Fruit fly (Drosophila melanogaster) whole organism, wandering third instar larva: ENCODE data around the gene Vps8.
A peak's percentile ranks its signal among the peaks of the same experiment; 100 is the strongest.

Source experiments
- Abd-B ChIP-seq: fragments of >200 bp; optimal IDR thresholded peaks from 2 replicates; lab custom pipeline; 2017; ENCODE audit warnings: missing biosample characterization, missing genetic modification characterization
- Dfd ChIP-seq: fragments of >200 bp; optimal IDR thresholded peaks from 2 replicates; lab custom pipeline; 2017; ENCODE audit warnings: missing biosample characterization, missing genetic modification characterization
- Dif ChIP-seq: fragments of 200-275, 200-300 bp; sonication (Bioruptor generic); optimal IDR thresholded peaks from 2 replicates; lab custom pipeline; 2018; ENCODE audit warnings: missing biosample characterization, missing genetic modification characterization; ENCODE audit not compliant: partially characterized antibody
- GATAd ChIP-seq: sonication (Bioruptor generic); optimal IDR thresholded peaks from 2 replicates; lab custom pipeline; 2016; ENCODE audit warnings: missing biosample characterization, missing genetic modification characterization
- HLH106 ChIP-seq: fragments of 200-800 bp; optimal IDR thresholded peaks from 3 replicates; lab custom pipeline; 2019; ENCODE audit warnings: missing biosample characterization, mild to moderate bottlenecking, missing genetic modification characterization, moderate library complexity
- Hnf4 ChIP-seq: fragments of 200-800 bp; sonication (Bioruptor generic); optimal IDR thresholded peaks from 2 replicates; lab custom pipeline; 2016; ENCODE audit warnings: missing biosample characterization, mild to moderate bottlenecking, missing genetic modification characterization
- Hr78 ChIP-seq: fragments of >200 bp; optimal IDR thresholded peaks from 2 replicates; lab custom pipeline; 2017; ENCODE audit warnings: missing biosample characterization, missing genetic modification characterization
- Hr83 ChIP-seq: fragments of 200-300 bp; sonication (Bioruptor generic); optimal IDR thresholded peaks from 2 replicates; lab custom pipeline; 2016; ENCODE audit warnings: missing biosample characterization, mild to moderate bottlenecking, missing genetic modification characterization, moderate library complexity; ENCODE audit not compliant: poor library complexity, severe bottlenecking
- Myc ChIP-seq: fragments of >200 bp; optimal IDR thresholded peaks from 2 replicates; lab custom pipeline; 2017
- N ChIP-seq: fragments of >200 bp; optimal IDR thresholded peaks from 2 replicates; lab custom pipeline; 2018; ENCODE audit warnings: missing biosample characterization, missing external identifiers, missing genetic modification characterization
- OdsH ChIP-seq: fragments of 200-800 bp; sonication (Bioruptor generic); optimal IDR thresholded peaks from 2 replicates; lab custom pipeline; 2016; ENCODE audit warnings: missing biosample characterization, mild to moderate bottlenecking, missing genetic modification characterization
- Rel ChIP-seq, 2 experiments: fragments of 200-800 bp; sonication (Bioruptor generic) in 1 of 2; optimal IDR thresholded peaks; 2 replicates in 1 of 2; 3 replicates in 1 of 2; lab custom pipeline; 2016 to 2019; ENCODE audit warnings: mild to moderate bottlenecking in 2 of 2, missing biosample characterization in 2 of 2, missing genetic modification characterization in 2 of 2, moderate library complexity in 1 of 2
- Sp1 ChIP-seq: fragments of 200-800 bp; sonication (Bioruptor generic); optimal IDR thresholded peaks from 3 replicates; lab custom pipeline; 2019; ENCODE audit warnings: missing biosample characterization, mild to moderate bottlenecking, missing genetic modification characterization, moderate library complexity
- Vsx2 ChIP-seq: fragments of 200-300, 225-300 bp; sonication (Bioruptor generic); optimal IDR thresholded peaks from 2 replicates; lab custom pipeline; 2018; ENCODE audit warnings: missing biosample characterization, missing genetic modification characterization; ENCODE audit not compliant: partially characterized antibody
- brk ChIP-seq: fragments of 200-800 bp; sonication (Bioruptor generic); optimal IDR thresholded peaks from 2 replicates; lab custom pipeline; 2016; ENCODE audit warnings: missing biosample characterization, mild to moderate bottlenecking, missing genetic modification characterization
- dl ChIP-seq, 2 experiments: fragments of 175-275, 200-275 bp in 1 of 2; fragments of 200-275 bp in 1 of 2; sonication (Bioruptor generic); optimal IDR thresholded peaks; lab custom pipeline; 2018; ENCODE audit warnings: mild to moderate bottlenecking in 2 of 2, missing biosample characterization in 2 of 2, missing genetic modification characterization in 2 of 2, moderate library complexity in 2 of 2; ENCODE audit not compliant: partially characterized antibody in 2 of 2, insufficient read depth in 1 of 2
- dmrt93B ChIP-seq: fragments of 200-800 bp; sonication (Bioruptor generic); optimal IDR thresholded peaks from 2 replicates; lab custom pipeline; 2018; ENCODE audit warnings: missing biosample characterization, mild to moderate bottlenecking, missing genetic modification characterization
- dsf ChIP-seq: sonication (Bioruptor generic); optimal IDR thresholded peaks from 2 replicates; lab custom pipeline; 2016; ENCODE audit warnings: missing biosample characterization, missing genetic modification characterization, borderline replicate concordance
- foxo ChIP-seq, 2 experiments: fragments of 200-800 bp; sonication (Bioruptor generic); optimal IDR thresholded peaks; 2 replicates in 1 of 2; 3 replicates in 1 of 2; lab custom pipeline; 2016 to 2017; ENCODE audit warnings: missing biosample characterization in 2 of 2, missing genetic modification characterization in 2 of 2
- fru ChIP-seq: fragments of 200-800 bp; sonication (Bioruptor generic); optimal IDR thresholded peaks from 3 replicates; lab custom pipeline; 2016; ENCODE audit warnings: missing biosample characterization, mild to moderate bottlenecking, missing genetic modification characterization
- jim ChIP-seq: fragments of 175-275, 200-325 bp; sonication (Bioruptor generic); optimal IDR thresholded peaks from 2 replicates; lab custom pipeline; 2016; ENCODE audit warnings: missing biosample characterization, mild to moderate bottlenecking, missing genetic modification characterization
- pan ChIP-seq: fragments of >200 bp; optimal IDR thresholded peaks from 2 replicates; lab custom pipeline; 2017
- psq ChIP-seq: fragments of 200-800 bp; sonication (Bioruptor generic); optimal IDR thresholded peaks from 3 replicates; lab custom pipeline; 2017; ENCODE audit warnings: missing biosample characterization, mild to moderate bottlenecking, missing genetic modification characterization, moderate library complexity
- rgr ChIP-seq: fragments of 200-800 bp; sonication (Bioruptor generic); optimal IDR thresholded peaks from 3 replicates; lab custom pipeline; 2016; ENCODE audit warnings: missing biosample characterization, mild to moderate bottlenecking, missing genetic modification characterization
- sage ChIP-seq: fragments of 200-800 bp; sonication (Bioruptor generic); optimal IDR thresholded peaks from 2 replicates; lab custom pipeline; 2016; ENCODE audit warnings: missing biosample characterization, mild to moderate bottlenecking, missing genetic modification characterization
- sv ChIP-seq: fragments of 200-800 bp; sonication (Bioruptor generic); optimal IDR thresholded peaks from 3 replicates; lab custom pipeline; 2016; ENCODE audit warnings: missing biosample characterization, missing genetic modification characterization
- woc ChIP-seq: sonication (Bioruptor generic); optimal IDR thresholded peaks from 2 replicates; lab custom pipeline; 2016; ENCODE audit warnings: missing biosample characterization, mild to moderate bottlenecking, missing genetic modification characterization

Vps8 gene

dm6 chr3L:6469508-6469907 lies 25.6 kb downstream of the Vps8 start:
- TF ChIP-seq dmrt93B (GFP tag; lab: Kevin White, UChicago) (no peak), brk (no peak), Sp1 (GFP tag; lab: Kevin White, UChicago) (no peak), psq (no peak), Hnf4 (GFP tag; lab: Kevin White, UChicago) (no peak), Myc (no peak), Hr78 (no peak), GATAd (GFP tag; lab: Kevin White, UChicago) (no peak), dsf (no peak)

dm6 chr3L:6467691-6468329 lies 27.3 kb downstream of the Vps8 start:
- TF ChIP-seq Dif (GFP tag; lab: Kevin White, UChicago) (no peak), rgr (GFP tag; lab: Kevin White, UChicago) (no peak), brk (no peak), Hr83 (GFP tag; lab: Kevin White, UChicago) (no peak), Dfd (GFP tag; lab: Kevin White, UChicago) (no peak), Rel (GFP tag; optimal IDR thresholded peaks at IDR 0.05; lab: Kevin White, UChicago) (no peak), Rel (tag; optimal IDR thresholded peaks at IDR 0.05; lab: Kevin White, UChicago) (no peak), woc (GFP tag; lab: Kevin White, UChicago) (no peak), sv (GFP tag; lab: Kevin White, UChicago) (peak; percentile 40)

- TF ChIP-seq foxo (GFP tag; optimal IDR thresholded peaks at IDR 0.05; lab: Kevin White, UChicago) = peak in 1 of 2 experiments; percentile 10
- peak; percentile 10 for TF ChIP-seq Sp1 (GFP tag; lab: Kevin White, UChicago)
- TF ChIP-seq Rel (GFP tag; optimal IDR thresholded peaks at IDR 0.05; lab: Kevin White, UChicago) = no peak
- peak; percentile 3 for TF ChIP-seq Rel (tag; optimal IDR thresholded peaks at IDR 0.05; lab: Kevin White, UChicago)
- TF ChIP-seq Hr83 (GFP tag; lab: Kevin White, UChicago) = no peak
- TF ChIP-seq jim (GFP tag; lab: Kevin White, UChicago) = no peak
- TF ChIP-seq Dif (GFP tag; lab: Kevin White, UChicago) = no peak
Measured at dm6 chr3L:6462199-6462598, 32.9 kb downstream of the Vps8 start.

- no peak for TF ChIP-seq Vsx2 (GFP tag; lab: Kevin White, UChicago)
- peak; percentile 18 for TF ChIP-seq fru
Measured at dm6 chr3L:6458725-6459124, 36.4 kb downstream of the Vps8 start.

- no peak for TF ChIP-seq Abd-B (GFP tag; lab: Kevin White, UChicago)
- peak; percentile 35 for TF ChIP-seq fru
Measured at dm6 chr3L:6457891-6458290, 37.2 kb downstream of the Vps8 start.

dm6 chr3L:6457208-6457607 lies 37.9 kb downstream of the Vps8 start:
- TF ChIP-seq Hr78 (no peak), dl (GFP tag; optimal IDR thresholded peaks at IDR 0.05; lab: Kevin White, UChicago; ENCODE audit: insufficient read depth in 1 of 2, partially characterized antibody in 2 of 2) (no peak), sage (GFP tag; lab: Kevin White, UChicago) (no peak), dmrt93B (GFP tag; lab: Kevin White, UChicago) (no peak), Hnf4 (GFP tag; lab: Kevin White, UChicago) (no peak), pan (lab: Kevin White, UChicago) (no peak), Abd-B (GFP tag; lab: Kevin White, UChicago) (no peak), psq (no peak), woc (GFP tag; lab: Kevin White, UChicago) (no peak), HLH106 (tag; lab: Kevin White, UChicago) (no peak), Sp1 (GFP tag; lab: Kevin White, UChicago) (no peak), OdsH (GFP tag; lab: Kevin White, UChicago) (no peak), fru (no peak), GATAd (GFP tag; lab: Kevin White, UChicago) (no peak), N (GFP tag; lab: Kevin White, UChicago) (no peak)
